Fruit fly (Drosophila melanogaster) whole organism, embryonic: ENCODE measurements around the gene Alg7.

ENCODE experiments used
- Bteb2 ChIP-seq: fragments of 200-800 bp; sonication (Bioruptor generic); optimal IDR thresholded peaks from 2 replicates; lab custom pipeline; 2016; ENCODE audit warnings: missing biosample characterization, missing genetic modification characterization
- CG10321 ChIP-seq: fragments of 200-800 bp; sonication (Bioruptor generic); IDR thresholded peaks from 2 replicates; pipeline ENCODE4 v1.3.6; 2022; ENCODE audit warnings: missing biosample characterization, missing genetic modification characterization
- CG10543 ChIP-seq: fragments of 200-800 bp; sonication (Bioruptor generic); optimal IDR thresholded peaks from 3 replicates; lab custom pipeline; 2017; ENCODE audit warnings: missing biosample characterization, mild to moderate bottlenecking, missing genetic modification characterization, moderate library complexity
- CG12299 ChIP-seq: fragments of 200-800 bp; sonication (Bioruptor generic); optimal IDR thresholded peaks from 2 replicates; lab custom pipeline; 2018; ENCODE audit warnings: missing biosample characterization, mild to moderate bottlenecking, missing genetic modification characterization
- CG13287 ChIP-seq: fragments of 200-800 bp; sonication (Bioruptor generic); IDR thresholded peaks from 2 replicates; pipeline ENCODE4 v1.3.6; 2022; ENCODE audit warnings: missing biosample characterization, missing genetic modification characterization; ENCODE audit not compliant: partially characterized antibody
- CG13894 ChIP-seq: fragments of 200-800 bp; sonication (Bioruptor generic); optimal IDR thresholded peaks from 3 replicates; lab custom pipeline; 2018; ENCODE audit warnings: missing biosample characterization, mild to moderate bottlenecking, missing genetic modification characterization, moderate library complexity
- CG14860 ChIP-seq: fragments of 200-800 bp; sonication (Bioruptor generic); IDR thresholded peaks from 3 replicates; pipeline ENCODE4 v1.3.6; 2022; ENCODE audit warnings: missing biosample characterization, missing genetic modification characterization; ENCODE audit not compliant: partially characterized antibody
- CG16779 ChIP-seq: fragments of 200-800 bp; sonication (Bioruptor generic); IDR thresholded peaks from 2 replicates; pipeline ENCODE4 v1.3.6; 2022; ENCODE audit warnings: missing biosample characterization, missing genetic modification characterization
- CG17385 ChIP-seq: fragments of 200-800 bp; sonication (Bioruptor generic); optimal IDR thresholded peaks from 3 replicates; lab custom pipeline; 2018; ENCODE audit warnings: missing biosample characterization, mild to moderate bottlenecking, missing genetic modification characterization
- CG17568 ChIP-seq: fragments of 200-800 bp; sonication (Bioruptor generic); optimal IDR thresholded peaks from 2 replicates; lab custom pipeline; 2018; ENCODE audit warnings: missing biosample characterization, mild to moderate bottlenecking, missing genetic modification characterization, moderate library complexity
- CG2678 ChIP-seq: fragments of 200-800 bp; sonication (Bioruptor generic); optimal IDR thresholded peaks from 3 replicates; lab custom pipeline; 2019; ENCODE audit warnings: missing biosample characterization, mild to moderate bottlenecking, missing genetic modification characterization, moderate library complexity
- CG30020 ChIP-seq: fragments of 200-800 bp; optimal IDR thresholded peaks from 2 replicates; lab custom pipeline; 2019; ENCODE audit warnings: missing biosample characterization, mild to moderate bottlenecking, missing genetic modification characterization, moderate library complexity
- CG3281 ChIP-seq: fragments of 200-800 bp; sonication (Bioruptor generic); optimal IDR thresholded peaks from 3 replicates; lab custom pipeline; 2017; ENCODE audit warnings: missing biosample characterization, mild to moderate bottlenecking, missing genetic modification characterization
- CG7839 ChIP-seq: fragments of 200-800 bp; sonication (Bioruptor generic); optimal IDR thresholded peaks from 3 replicates; lab custom pipeline; 2018; ENCODE audit warnings: missing biosample characterization, mild to moderate bottlenecking, missing genetic modification characterization, moderate library complexity
- CG7987 ChIP-seq: fragments of 200-800 bp; sonication (Bioruptor generic); optimal IDR thresholded peaks from 2 replicates; lab custom pipeline; 2018; ENCODE audit warnings: missing biosample characterization, mild to moderate bottlenecking, missing genetic modification characterization, moderate library complexity
- CG9727 ChIP-seq: fragments of 200-800 bp; sonication (Bioruptor generic); optimal IDR thresholded peaks from 3 replicates; lab custom pipeline; 2017; ENCODE audit warnings: missing biosample characterization, mild to moderate bottlenecking, missing genetic modification characterization
- CG9817 ChIP-seq: fragments of 200-800 bp; sonication (Bioruptor generic); optimal IDR thresholded peaks from 2 replicates; lab custom pipeline; 2018; ENCODE audit warnings: missing biosample characterization, mild to moderate bottlenecking, missing genetic modification characterization, moderate library complexity
- CG9876 ChIP-seq: fragments of 200-800 bp; sonication (Bioruptor generic); optimal IDR thresholded peaks from 2 replicates; lab custom pipeline; 2016; ENCODE audit warnings: missing biosample characterization, missing genetic modification characterization
- CG9932 ChIP-seq: fragments of 200-800 bp; sonication (Bioruptor generic); IDR thresholded peaks from 2 replicates; pipeline ENCODE4 v1.3.6; 2022; ENCODE audit warnings: missing biosample characterization, missing genetic modification characterization
- Dip2 ChIP-seq: fragments of 200-800 bp; sonication (Bioruptor generic); IDR thresholded peaks from 2 replicates; pipeline ENCODE4 v1.3.6; 2022; ENCODE audit warnings: missing biosample characterization, missing genetic modification characterization
- GATAe ChIP-seq: fragments of 200-800 bp; sonication (Bioruptor generic); conservative IDR thresholded peaks from 2 replicates; pipeline ENCODE4 v1.3.6; 2022; ENCODE audit warnings: missing biosample characterization, missing genetic modification characterization
- HmgZ ChIP-seq: fragments of 200-800 bp; sonication (Bioruptor generic); optimal IDR thresholded peaks from 2 replicates; lab custom pipeline; 2018; ENCODE audit warnings: missing biosample characterization, mild to moderate bottlenecking, missing genetic modification characterization
- Hsf ChIP-seq: fragments of 200-800 bp; sonication (Bioruptor generic); optimal IDR thresholded peaks from 3 replicates; lab custom pipeline; 2016; ENCODE audit warnings: missing biosample characterization, missing genetic modification characterization
- MBD-R2 ChIP-seq: fragments of 200-800 bp; sonication (Bioruptor generic); IDR thresholded peaks from 2 replicates; pipeline ENCODE4 v1.3.6; 2022; ENCODE audit warnings: missing biosample characterization, missing genetic modification characterization
- Neu2 ChIP-seq: fragments of 200-800 bp; sonication (Bioruptor generic); optimal IDR thresholded peaks from 3 replicates; lab custom pipeline; 2016; ENCODE audit warnings: missing biosample characterization, missing genetic modification characterization, borderline replicate concordance
- Nf-YB ChIP-seq: fragments of 200-800 bp; sonication (Bioruptor generic); optimal IDR thresholded peaks from 3 replicates; lab custom pipeline; 2019; ENCODE audit warnings: missing biosample characterization, mild to moderate bottlenecking, missing genetic modification characterization, moderate library complexity
- Rfx ChIP-seq: fragments of 200-800 bp; sonication (Bioruptor generic); IDR thresholded peaks from 2 replicates; pipeline ENCODE4 v1.3.6; 2022; ENCODE audit warnings: missing biosample characterization, missing genetic modification characterization
- Side ChIP-seq: fragments of 200-800 bp; sonication (Bioruptor generic); optimal IDR thresholded peaks from 2 replicates; lab custom pipeline; 2016; ENCODE audit warnings: missing biosample characterization, missing genetic modification characterization
- Xrp1 ChIP-seq: fragments of 200-800 bp; sonication (Bioruptor generic); IDR thresholded peaks from 2 replicates; pipeline ENCODE4 v1.3.6; 2022; ENCODE audit warnings: missing biosample characterization, missing genetic modification characterization
- caup ChIP-seq: fragments of 200-800 bp; sonication (Bioruptor generic); optimal IDR thresholded peaks from 3 replicates; lab custom pipeline; 2017; ENCODE audit warnings: missing biosample characterization, mild to moderate bottlenecking, missing genetic modification characterization, moderate library complexity; ENCODE audit not compliant: severe bottlenecking
- chif ChIP-seq, 2 experiments: fragments of 200-800 bp; sonication (Bioruptor generic); optimal IDR thresholded peaks; 3 replicates each; lab custom pipeline; 2016; ENCODE audit warnings: missing biosample characterization in 2 of 2, missing genetic modification characterization in 2 of 2
- da ChIP-seq: fragments of 200-800 bp; sonication (Bioruptor generic); optimal IDR thresholded peaks from 2 replicates; lab custom pipeline; 2016; ENCODE audit warnings: missing biosample characterization, missing genetic modification characterization
- dm ChIP-seq: fragments of 200-800 bp; sonication (Bioruptor generic); optimal IDR thresholded peaks from 3 replicates; lab custom pipeline; 2016; ENCODE audit warnings: missing biosample characterization, missing genetic modification characterization
- dysf ChIP-seq: fragments of 200-800 bp; sonication (Bioruptor generic); IDR thresholded peaks from 3 replicates; pipeline ENCODE4 v1.3.6; 2022; ENCODE audit warnings: missing biosample characterization, missing genetic modification characterization
- ems ChIP-seq: fragments of 200-800 bp; sonication (Bioruptor generic); optimal IDR thresholded peaks from 3 replicates; lab custom pipeline; 2016; ENCODE audit warnings: missing biosample characterization, missing genetic modification characterization
- en ChIP-seq: fragments of 200-800 bp; sonication (Bioruptor generic); optimal IDR thresholded peaks from 2 replicates; lab custom pipeline; 2016; ENCODE audit warnings: missing biosample characterization, missing genetic modification characterization
- hbn ChIP-seq: fragments of 200-800 bp; sonication (Bioruptor generic); IDR thresholded peaks from 2 replicates; pipeline ENCODE4 v1.3.6; 2022; ENCODE audit warnings: missing biosample characterization, missing genetic modification characterization; ENCODE audit not compliant: partially characterized antibody
- maf-S ChIP-seq: fragments of 200-800 bp; sonication (Bioruptor generic); optimal IDR thresholded peaks from 2 replicates; lab custom pipeline; 2016; ENCODE audit warnings: missing biosample characterization, missing genetic modification characterization
- pho ChIP-seq: fragments of 200-800 bp; sonication (Bioruptor generic); optimal IDR thresholded peaks from 2 replicates; lab custom pipeline; 2016; ENCODE audit warnings: missing biosample characterization, missing genetic modification characterization
- phol ChIP-seq: fragments of 200-800 bp; sonication (Bioruptor generic); optimal IDR thresholded peaks from 3 replicates; lab custom pipeline; 2018; ENCODE audit warnings: missing biosample characterization, mild to moderate bottlenecking, missing genetic modification characterization, moderate library complexity
- rib ChIP-seq: fragments of 200-800 bp; sonication (Bioruptor generic); IDR thresholded peaks from 2 replicates; pipeline ENCODE4 v1.3.6; 2022; ENCODE audit warnings: missing biosample characterization, missing genetic modification characterization
- ro ChIP-seq: fragments of 200-800 bp; sonication (Bioruptor generic); IDR thresholded peaks from 2 replicates; pipeline ENCODE4 v1.3.6; 2022; ENCODE audit warnings: missing biosample characterization, missing genetic modification characterization
- sd ChIP-seq: fragments of 200-800 bp; sonication (Bioruptor generic); optimal IDR thresholded peaks from 3 replicates; lab custom pipeline; 2018; ENCODE audit warnings: missing biosample characterization, mild to moderate bottlenecking, missing genetic modification characterization, moderate library complexity
- sens ChIP-seq: fragments of 200-800 bp; sonication (Bioruptor generic); peaks from one replicate; lab custom pipeline; 2016; ENCODE audit warnings: missing biosample characterization, missing genetic modification characterization
- slou ChIP-seq: fragments of 200-800 bp; sonication (Bioruptor generic); optimal IDR thresholded peaks from 3 replicates; lab custom pipeline; 2016; ENCODE audit warnings: missing biosample characterization, missing genetic modification characterization
- sug ChIP-seq: fragments of 200-800 bp; optimal IDR thresholded peaks from 2 replicates; lab custom pipeline; 2019; ENCODE audit warnings: missing biosample characterization, mild to moderate bottlenecking, missing genetic modification characterization, moderate library complexity
- tna ChIP-seq: fragments of 200-800 bp; sonication (Bioruptor generic); IDR thresholded peaks from 2 replicates; pipeline ENCODE4 v1.3.6; 2022; ENCODE audit warnings: missing biosample characterization, missing genetic modification characterization; ENCODE audit not compliant: partially characterized antibody
- vnd ChIP-seq: fragments of 200-800 bp; sonication (Bioruptor generic); IDR thresholded peaks from 3 replicates; pipeline ENCODE4 v1.3.6; 2022; ENCODE audit warnings: missing biosample characterization, missing genetic modification characterization; ENCODE audit not compliant: partially characterized antibody
- vvl ChIP-seq: fragments of 200-800 bp; sonication (Bioruptor generic); IDR thresholded peaks from 2 replicates; pipeline ENCODE4 v1.3.6; 2022; ENCODE audit warnings: missing biosample characterization, missing genetic modification characterization

Alg7 gene

DNA sequence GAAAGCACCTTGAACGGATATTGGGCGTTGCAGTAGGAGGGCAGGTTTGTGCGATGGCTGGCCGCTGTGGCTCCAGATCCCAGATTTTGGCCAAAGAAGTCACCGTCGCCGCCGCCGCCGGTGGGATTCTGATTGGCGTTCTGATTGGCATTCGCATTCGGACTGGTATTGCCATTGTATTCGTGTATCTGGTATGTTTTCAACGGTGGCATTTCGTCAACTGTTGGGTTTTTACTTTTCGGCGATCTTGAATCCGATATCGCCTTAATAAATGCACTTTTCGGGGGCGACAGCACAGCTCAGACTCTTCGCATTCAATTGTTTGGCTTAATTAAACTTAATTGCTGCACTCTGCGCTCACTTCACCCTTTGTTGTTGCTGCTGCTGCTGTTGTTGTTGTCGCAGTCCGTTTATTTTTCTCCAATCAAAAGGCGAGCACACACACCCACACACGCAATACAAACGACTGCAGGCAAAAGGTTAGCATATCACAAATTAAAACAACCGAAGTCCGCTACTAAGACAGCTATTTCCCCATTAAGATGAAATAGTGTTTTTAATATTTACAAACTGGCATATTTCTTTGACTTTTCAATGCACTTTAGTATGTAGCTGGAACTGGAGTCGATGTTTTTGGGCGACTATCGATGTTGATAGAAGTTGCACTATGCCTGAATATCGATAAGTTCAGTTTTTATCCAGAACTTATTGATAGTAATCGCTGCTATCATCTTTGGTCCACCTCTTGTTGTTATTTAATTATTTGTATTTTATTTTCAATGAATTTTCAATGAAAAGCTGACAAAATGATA is 40.4 kb downstream of the Alg7 start, which contains the start of the genes CG9426 and mRF1 (continued):
- TF ChIP-seq pho (GFP tag; lab: Kevin White, UChicago) (peak; percentile 30), phol (peak; percentile 22), chif (GFP tag; optimal IDR thresholded peaks at IDR 0.05; lab: Kevin White, UChicago) (no peak), sens (peak; percentile 88), CG16779 (GFP tag; lab: Robert Waterston, UW) (no peak), vnd (peak; percentile 95), tna (GFP tag; lab: Robert Waterston, UW) (peak; percentile 96), hbn (GFP tag; lab: Robert Waterston, UW) (peak; percentile 95), da (GFP tag; lab: Kevin White, UChicago) (no peak), CG13287 (GFP tag; lab: Robert Waterston, UW) (peak; percentile 99), Dip2 (GFP tag; lab: Robert Waterston, UW) (no peak), CG9727 (GFP tag; lab: Kevin White, UChicago) (peak; percentile 3), Rfx (peak; percentile 42), dysf (no peak), en (GFP tag; lab: Kevin White, UChicago) (no peak), CG10321 (no peak), CG9932 (peak; percentile 66; the same call in 1 of the 2 replicates), MBD-R2 (GFP tag; lab: Robert Waterston, UW) (peak; percentile 83), sug (tag; lab: Kevin White, UChicago) (peak; percentile 50), CG3281 (peak; percentile 13), CG2678 (no peak), ro (no peak), CG17568 (GFP tag; lab: Kevin White, UChicago) (no peak), vvl (GFP tag; lab: Robert Waterston, UW) (peak; percentile 63), CG9876 (no peak), dm (peak; percentile 24), Hsf (GFP tag; lab: Kevin White, UChicago) (peak; percentile 31), Side (GFP tag; lab: Kevin White, UChicago) (no peak), CG17385 (GFP tag; lab: Kevin White, UChicago) (peak; percentile 7), GATAe (GFP tag; lab: Robert Waterston, UW) (no peak), slou (GFP tag; lab: Kevin White, UChicago) (no peak), Neu2 (GFP tag; lab: Kevin White, UChicago) (peak; percentile 21), rib (GFP tag; lab: Robert Waterston, UW) (no peak), CG12299 (tag; lab: Kevin White, UChicago) (no peak), CG10543 (GFP tag; lab: Kevin White, UChicago) (no peak), caup (GFP tag; lab: Kevin White, UChicago) (peak; percentile 5), ems (GFP tag; lab: Kevin White, UChicago) (peak; percentile 30), Xrp1 (GFP tag; lab: Robert Waterston, UW) (no peak), CG9817 (tag; lab: Kevin White, UChicago) (no peak), CG14860 (GFP tag; lab: Robert Waterston, UW) (peak; percentile 94), maf-S (GFP tag; lab: Kevin White, UChicago) (no peak), Nf-YB (peak; percentile 84), CG7987 (peak; percentile 37), HmgZ (tag; lab: Kevin White, UChicago) (peak; percentile 37), CG30020 (peak; percentile 51), CG7839 (tag; lab: Kevin White, UChicago) (peak; percentile 7), sd (tag; lab: Kevin White, UChicago) (peak; percentile 37), CG13894 (tag; lab: Kevin White, UChicago) (peak; percentile 3), Bteb2 (GFP tag; lab: Kevin White, UChicago) (peak; percentile 21)
